Fruit fly (Drosophila melanogaster): ENCODE data around the gene CG31869.
A peak's percentile ranks its signal among the peaks of the same experiment; 100 is the strongest.

Gene CG31869

dm6 chr2L:10751879-10752620 lies 48.9 kb downstream of the CG31869 start (continued):
- TF ChIP-seq nerfin-2 (GFP tag; IDR thresholded peaks at IDR 0.05; ENCODE audit: partially characterized antibody) (no peak), trh (GFP tag; optimal IDR thresholded peaks at IDR 0.05) (peak; percentile 88), fu2 (GFP tag; optimal IDR thresholded peaks at IDR 0.05) (peak; percentile 60), sisA (GFP tag; IDR thresholded peaks at IDR 0.05) (no peak), Ada2b (GFP tag; IDR thresholded peaks at IDR 0.05) (peak; percentile 69; the same call in 1 of the 2 replicates), chinmo (GFP tag; IDR thresholded peaks at IDR 0.05; ENCODE audit: partially characterized antibody) (0 out of 4 replicates have a peak, but pooled peaks have one; percentile 56), grn (GFP tag; optimal IDR thresholded peaks at IDR 0.05) (peak; percentile 98), TFAM (GFP tag; optimal IDR thresholded peaks at IDR 0.05) (peak; percentile 80), phol (tag; optimal IDR thresholded peaks at IDR 0.05) (peak; percentile 75), Fer3 (tag; optimal IDR thresholded peaks at IDR 0.05) (peak; percentile 80), CG1529 (GFP tag; optimal IDR thresholded peaks at IDR 0.05) (peak; percentile 93), ham (GFP tag; IDR thresholded peaks at IDR 0.05) (no peak), CG7556 (GFP tag; optimal IDR thresholded peaks at IDR 0.05) (peak; percentile 86), zfh1 (GFP tag; IDR thresholded peaks at IDR 0.05) (peak; percentile 95), Bgb (GFP tag; IDR thresholded peaks at IDR 0.05; ENCODE audit: partially characterized antibody) (no peak), NC2α (GFP tag; optimal IDR thresholded peaks at IDR 0.05) (peak; percentile 96), CG5245 (GFP tag; optimal IDR thresholded peaks at IDR 0.05) (peak; percentile 84), sqz (GFP tag; optimal IDR thresholded peaks at IDR 0.05) (peak; percentile 87), h (optimal IDR thresholded peaks at IDR 0.05) (no peak), CG15011 (GFP tag; optimal IDR thresholded peaks at IDR 0.05) (peak; percentile 88), sens (GFP tag) (peak; percentile 99), CG11695 (GFP tag; IDR thresholded peaks at IDR 0.05) (peak; percentile 80; the same call in 2 of the 3 replicates), Dad (GFP tag; optimal IDR thresholded peaks at IDR 0.05) (peak; percentile 84), fd64A (GFP tag; optimal IDR thresholded peaks at IDR 0.05) (peak; percentile 98), gfzf (GFP tag; optimal IDR thresholded peaks at IDR 0.05) (peak; percentile 18), lab (GFP tag; optimal IDR thresholded peaks at IDR 0.05) (peak; percentile 91), insv (GFP tag; optimal IDR thresholded peaks at IDR 0.05) (peak in 1 of 2 experiments; percentile 32), ase (GFP tag; IDR thresholded peaks at IDR 0.05) (peak; percentile 83), vvl (GFP tag; IDR thresholded peaks at IDR 0.05) (peak; percentile 86), jumu (GFP tag; optimal IDR thresholded peaks at IDR 0.05) (peak; percentile 83), CG2120 (GFP tag; optimal IDR thresholded peaks at IDR 0.05) (no peak), vfl (GFP tag; optimal IDR thresholded peaks at IDR 0.05) (no peak), CG18262 (tag; optimal IDR thresholded peaks at IDR 0.05) (peak; percentile 86), sr (GFP tag; IDR thresholded peaks at IDR 0.05) (peak; percentile 90), toy (GFP tag; IDR thresholded peaks at IDR 0.05) (no peak), Neu2 (GFP tag; optimal IDR thresholded peaks at IDR 0.05; ENCODE audit: borderline replicate concordance) (peak; percentile 51), gsb (GFP tag; IDR thresholded peaks at IDR 0.05) (peak; percentile 66; the same call in 1 of the 2 replicates), HmgZ (tag; optimal IDR thresholded peaks at IDR 0.05) (peak; percentile 77), dysf (GFP tag; IDR thresholded peaks at IDR 0.05) (peak; percentile 62; the same call in 2 of the 3 replicates), CG9932 (GFP tag; IDR thresholded peaks at IDR 0.05) (no peak), hkb (optimal IDR thresholded peaks at IDR 0.05) (no peak), hkb (GFP tag; IDR thresholded peaks at IDR 0.05) (peak; percentile 71), CG17359 (tag; optimal IDR thresholded peaks at IDR 0.05) (peak; percentile 90), CG6854 (GFP tag; optimal IDR thresholded peaks at IDR 0.05) (peak; percentile 75), CG10431 (GFP tag; optimal IDR thresholded peaks at IDR 0.05) (peak; percentile 72), Dbx (GFP tag; IDR thresholded peaks at IDR 0.05) (no peak), CG11398 (GFP tag; optimal IDR thresholded peaks at IDR 0.05) (peak; percentile 96), CG4328 (GFP tag; optimal IDR thresholded peaks at IDR 0.05) (peak; percentile 83), Oli (tag; optimal IDR thresholded peaks at IDR 0.05) (peak; percentile 75), Dip2 (GFP tag; IDR thresholded peaks at IDR 0.05) (no peak), Doc2 (GFP tag; IDR thresholded peaks at IDR 0.05) (0 out of 2 replicates have a peak, but pooled peaks have one; percentile 52)
